Worm (Caenorhabditis elegans) whole organism, L1 larva: Measurements from ENCODE around the gene msp-74.

Source experiments
- C04F5.9 ChIP-seq: sonication (generic microtip); optimal IDR thresholded peaks from 2 replicates; lab custom pipeline; 2016; ENCODE audit warnings: missing genetic modification characterization, missing compliant biosample characterization
- F16B12.6 ChIP-seq: fragments of 150-350 bp; optimal IDR thresholded peaks from 2 replicates; lab custom pipeline; 2014; ENCODE audit warnings: missing biosample characterization, missing genetic modification characterization
- Y116A8C.19 ChIP-seq: sonication (generic microtip); optimal IDR thresholded peaks from 2 replicates; lab custom pipeline; 2016; ENCODE audit warnings: missing compliant biosample characterization, missing genetic modification characterization, borderline replicate concordance
- alr-1 ChIP-seq: fragments of 200-800 bp; sonication (Bioruptor generic); optimal IDR thresholded peaks from 2 replicates; lab custom pipeline; 2018; ENCODE audit warnings: borderline replicate concordance, mild to moderate bottlenecking, missing genetic modification characterization, missing compliant biosample characterization
- blmp-1 ChIP-seq: fragments of 150-350 bp; optimal IDR thresholded peaks from 2 replicates; lab custom pipeline; 2014; ENCODE audit warnings: missing biosample characterization, missing genetic modification characterization
- ceh-63 ChIP-seq: fragments of 200-800 bp; sonication (Bioruptor generic); optimal IDR thresholded peaks from 2 replicates; lab custom pipeline; 2018; ENCODE audit warnings: mild to moderate bottlenecking, missing genetic modification characterization, missing compliant biosample characterization
- ceh-88 ChIP-seq: fragments of 200-800 bp; sonication (Bioruptor generic); IDR thresholded peaks from 2 replicates; pipeline ENCODE4 v1.3.6; 2022; ENCODE audit warnings: missing genetic modification characterization, missing compliant biosample characterization
- ces-1 ChIP-seq: fragments of 150-350 bp; optimal IDR thresholded peaks from 2 replicates; lab custom pipeline; 2014; ENCODE audit warnings: missing biosample characterization, missing genetic modification reagents, missing genetic modification characterization
- dpl-1 ChIP-seq, 3 experiments: fragments of 150-350 bp in 2 of 3; sonication (generic microtip) in 1 of 3; optimal IDR thresholded peaks; 2 replicates each; lab custom pipeline; 2014 to 2017; ENCODE audit warnings: missing biosample characterization in 3 of 3, missing genetic modification characterization in 3 of 3, missing genetic modification reagents in 3 of 3
- dsc-1 ChIP-seq: sonication (generic microtip); optimal IDR thresholded peaks from 2 replicates; lab custom pipeline; 2016; ENCODE audit warnings: mild to moderate bottlenecking, missing genetic modification characterization, missing compliant biosample characterization
- efl-3 ChIP-seq: fragments of 200-800 bp; sonication (Bioruptor generic); optimal IDR thresholded peaks from 2 replicates; lab custom pipeline; 2018; ENCODE audit warnings: mild to moderate bottlenecking, missing genetic modification characterization, missing compliant biosample characterization
- egl-27 ChIP-seq, 2 experiments: fragments of 150-350 bp in 1 of 2; sonication (generic microtip); optimal IDR thresholded peaks; 3 replicates each; lab custom pipeline; 2017 to 2018; ENCODE audit warnings: missing biosample characterization in 2 of 2, missing genetic modification characterization in 2 of 2, missing genetic modification reagents in 2 of 2
- elt-2 ChIP-seq: sonication (generic microtip); optimal IDR thresholded peaks from 2 replicates; lab custom pipeline; 2016; ENCODE audit warnings: missing genetic modification characterization, mild to moderate bottlenecking, inconsistent platforms, missing compliant biosample characterization, missing genetic modification reagents
- elt-3 ChIP-seq, 6 experiments: fragments of 150-350 bp in 1 of 6; sonication (generic microtip); optimal IDR thresholded peaks; 2 replicates each; lab custom pipeline; 2017 to 2018; ENCODE audit warnings: missing biosample characterization in 6 of 6, missing genetic modification characterization in 6 of 6, inconsistent platforms in 1 of 6
- fkh-4 ChIP-seq: sonication (generic microtip); optimal IDR thresholded peaks from 2 replicates; lab custom pipeline; 2016; ENCODE audit warnings: missing compliant biosample characterization, missing genetic modification characterization, borderline replicate concordance
- fos-1 ChIP-seq: fragments of 150-350 bp; optimal IDR thresholded peaks from 2 replicates; lab custom pipeline; 2014; ENCODE audit warnings: missing biosample characterization, missing genetic modification characterization
- grh-1 ChIP-seq: fragments of 200-800 bp; sonication (Bioruptor generic); IDR thresholded peaks from 2 replicates; pipeline ENCODE4 v1.3.6; 2022; ENCODE audit warnings: missing genetic modification reagents, missing genetic modification characterization, missing compliant biosample characterization
- hlh-17 ChIP-seq: fragments of 200-800 bp; sonication (Bioruptor generic); optimal IDR thresholded peaks from 2 replicates; lab custom pipeline; 2018; ENCODE audit warnings: missing genetic modification characterization, mild to moderate bottlenecking, missing compliant biosample characterization, moderate library complexity, borderline replicate concordance
- irx-1 ChIP-seq: sonication (generic microtip); optimal IDR thresholded peaks from 2 replicates; lab custom pipeline; 2016; ENCODE audit warnings: missing genetic modification characterization, missing compliant biosample characterization
- jun-1 ChIP-seq: fragments of 150-350 bp; optimal IDR thresholded peaks from 2 replicates; lab custom pipeline; 2014; ENCODE audit warnings: missing biosample characterization, missing genetic modification reagents, missing genetic modification characterization
- lin-14 ChIP-seq: fragments of 200-800 bp; sonication (Bioruptor generic); optimal IDR thresholded peaks from 2 replicates; lab custom pipeline; 2018; ENCODE audit warnings: mild to moderate bottlenecking, missing genetic modification characterization, moderate library complexity, missing compliant biosample characterization
- lin-15B ChIP-seq: fragments of 150-350 bp; sonication (generic microtip); optimal IDR thresholded peaks from 3 replicates; lab custom pipeline; 2014; ENCODE audit warnings: missing biosample characterization, missing genetic modification characterization
- lin-35 ChIP-seq, 2 experiments: fragments of 150-350 bp; optimal IDR thresholded peaks; 2 replicates each; lab custom pipeline; 2014; ENCODE audit warnings: missing biosample characterization in 2 of 2, missing genetic modification characterization in 2 of 2, missing genetic modification reagents in 2 of 2
- lir-3 ChIP-seq: sonication (generic microtip); optimal IDR thresholded peaks from 2 replicates; lab custom pipeline; 2016; ENCODE audit warnings: mild to moderate bottlenecking, missing genetic modification characterization, moderate library complexity, missing compliant biosample characterization; ENCODE audit not compliant: poor library complexity
- lsy-2 ChIP-seq, 2 experiments: fragments of 150-350 bp; optimal IDR thresholded peaks; 2 replicates each; lab custom pipeline; 2014; ENCODE audit warnings: missing biosample characterization in 2 of 2, missing genetic modification characterization in 2 of 2
- mdl-1 ChIP-seq, 2 experiments: fragments of 150-350 bp; optimal IDR thresholded peaks; 2 replicates each; lab custom pipeline; 2014 to 2017; ENCODE audit warnings: missing biosample characterization in 2 of 2, missing genetic modification characterization in 2 of 2, inconsistent platforms in 1 of 2
- mep-1 ChIP-seq: fragments of 150-350 bp; optimal IDR thresholded peaks from 2 replicates; lab custom pipeline; 2014; ENCODE audit warnings: missing biosample characterization, missing genetic modification characterization
- nhr-11 ChIP-seq: fragments of 150-350 bp; optimal IDR thresholded peaks from 2 replicates; lab custom pipeline; 2014; ENCODE audit warnings: missing biosample characterization, missing genetic modification characterization
- nhr-20 ChIP-seq: sonication (generic microtip); optimal IDR thresholded peaks from 2 replicates; lab custom pipeline; 2016; ENCODE audit warnings: mild to moderate bottlenecking, missing genetic modification characterization, missing compliant biosample characterization
- nhr-77 ChIP-seq: fragments of 150-350 bp; optimal IDR thresholded peaks from 2 replicates; lab custom pipeline; 2014; ENCODE audit warnings: missing biosample characterization, missing genetic modification characterization
- nhr-85 ChIP-seq: sonication (generic microtip); peaks from one replicate; lab custom pipeline; 2016; ENCODE audit warnings: missing genetic modification characterization, inconsistent platforms, missing compliant biosample characterization
- nhr-90 ChIP-seq: sonication (generic microtip); optimal IDR thresholded peaks from 2 replicates; lab custom pipeline; 2016; ENCODE audit warnings: mild to moderate bottlenecking, missing genetic modification characterization, missing compliant biosample characterization; ENCODE audit not compliant: poor library complexity
- skn-1 ChIP-seq: fragments of 150-350 bp; optimal IDR thresholded peaks from 2 replicates; lab custom pipeline; 2014; ENCODE audit warnings: missing biosample characterization, missing genetic modification characterization
- snpc-4 ChIP-seq: fragments of 150-350 bp; optimal IDR thresholded peaks from 2 replicates; lab custom pipeline; 2014; ENCODE audit warnings: missing biosample characterization, missing genetic modification characterization
- snu-23 ChIP-seq: sonication (generic microtip); optimal IDR thresholded peaks from 2 replicates; lab custom pipeline; 2016; ENCODE audit warnings: missing genetic modification characterization, missing compliant biosample characterization
- sox-4 ChIP-seq: sonication (generic microtip); optimal IDR thresholded peaks from 2 replicates; lab custom pipeline; 2016; ENCODE audit warnings: missing genetic modification characterization, missing compliant biosample characterization
- sptf-1 ChIP-seq: fragments of 150-350 bp; optimal IDR thresholded peaks from 2 replicates; lab custom pipeline; 2014; ENCODE audit warnings: missing biosample characterization, missing genetic modification characterization
- tbx-2 ChIP-seq: sonication (generic microtip); optimal IDR thresholded peaks from 2 replicates; lab custom pipeline; 2016; ENCODE audit warnings: missing genetic modification characterization, missing compliant biosample characterization
- tlp-1 ChIP-seq: fragments of 150-350 bp; optimal IDR thresholded peaks from 2 replicates; lab custom pipeline; 2014; ENCODE audit warnings: missing biosample characterization, missing genetic modification characterization
- unc-130 ChIP-seq: fragments of 150-350 bp; optimal IDR thresholded peaks from 2 replicates; lab custom pipeline; 2017; ENCODE audit warnings: missing biosample characterization, missing genetic modification characterization, inconsistent platforms
- unc-62 ChIP-seq: fragments of 150-350 bp; optimal IDR thresholded peaks from 2 replicates; lab custom pipeline; 2014; ENCODE audit warnings: missing biosample characterization, missing genetic modification reagents, missing genetic modification characterization
- unc-98 ChIP-seq: fragments of 200-800 bp; sonication (Bioruptor generic); IDR thresholded peaks from 2 replicates; pipeline ENCODE4 v1.3.6; 2022; ENCODE audit warnings: missing genetic modification characterization, missing compliant biosample characterization
- vab-15 ChIP-seq: sonication (generic microtip); optimal IDR thresholded peaks from 2 replicates; lab custom pipeline; 2017; ENCODE audit warnings: missing genotype, mild to moderate bottlenecking, missing genetic modification characterization, missing compliant biosample characterization
- xbp-1 ChIP-seq: sonication (generic microtip); optimal IDR thresholded peaks from 2 replicates; lab custom pipeline; 2016; ENCODE audit warnings: missing genetic modification characterization, missing compliant biosample characterization
- ztf-11 ChIP-seq, 2 experiments: sonication (generic microtip); optimal IDR thresholded peaks; 2 replicates each; lab custom pipeline; 2016 to 2017; ENCODE audit warnings: missing genetic modification characterization in 2 of 2, missing biosample characterization in 1 of 2, missing compliant biosample characterization in 1 of 2
- ztf-4 ChIP-seq: fragments of 150-350 bp; optimal IDR thresholded peaks from 2 replicates; lab custom pipeline; 2014; ENCODE audit warnings: missing biosample characterization, missing genetic modification characterization

Gene msp-74

DNA sequence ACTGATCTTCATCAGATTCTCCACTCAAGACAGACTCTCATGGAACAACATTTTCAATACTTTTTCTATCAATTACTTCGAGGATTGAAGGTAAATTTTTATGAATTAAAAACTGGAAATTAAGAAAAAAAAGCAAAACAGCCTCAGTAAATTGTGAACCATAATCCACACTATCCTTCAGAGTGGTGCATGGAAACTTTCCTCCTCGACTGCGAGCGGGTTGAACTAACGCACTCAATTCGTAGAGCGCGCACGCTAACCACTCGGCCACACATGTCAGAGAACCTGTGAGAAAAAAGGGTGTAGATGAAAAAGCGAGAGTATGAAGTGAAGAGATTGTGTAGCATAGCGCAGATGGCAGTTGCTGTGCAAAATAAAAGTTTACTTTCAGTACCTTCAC, 10.1 kb downstream of the msp-74 start (continued):
- peak; percentile 3 for TF ChIP-seq efl-3
- peak; percentile 36 for TF ChIP-seq unc-130
- no peak for TF ChIP-seq hlh-17 (GFP tag; lab: Kevin White, UChicago)
- TF ChIP-seq skn-1 (tag; lab: Kevin White, UChicago), result peak; percentile 84
- TF ChIP-seq unc-98 (GFP tag; lab: Robert Waterston, UW), result no peak
- peak; percentile 58 for TF ChIP-seq xbp-1 (tag; lab: Kevin White, UChicago)
- TF ChIP-seq tbx-2 (tag; lab: Kevin White, UChicago), result peak; percentile 55
- TF ChIP-seq F16B12.6 (tag; lab: Kevin White, UChicago), result peak; percentile 31
- TF ChIP-seq fos-1 (tag; lab: Kevin White, UChicago), result peak; percentile 76
- TF ChIP-seq ztf-4 (tag; lab: Kevin White, UChicago), result no peak

DNA sequence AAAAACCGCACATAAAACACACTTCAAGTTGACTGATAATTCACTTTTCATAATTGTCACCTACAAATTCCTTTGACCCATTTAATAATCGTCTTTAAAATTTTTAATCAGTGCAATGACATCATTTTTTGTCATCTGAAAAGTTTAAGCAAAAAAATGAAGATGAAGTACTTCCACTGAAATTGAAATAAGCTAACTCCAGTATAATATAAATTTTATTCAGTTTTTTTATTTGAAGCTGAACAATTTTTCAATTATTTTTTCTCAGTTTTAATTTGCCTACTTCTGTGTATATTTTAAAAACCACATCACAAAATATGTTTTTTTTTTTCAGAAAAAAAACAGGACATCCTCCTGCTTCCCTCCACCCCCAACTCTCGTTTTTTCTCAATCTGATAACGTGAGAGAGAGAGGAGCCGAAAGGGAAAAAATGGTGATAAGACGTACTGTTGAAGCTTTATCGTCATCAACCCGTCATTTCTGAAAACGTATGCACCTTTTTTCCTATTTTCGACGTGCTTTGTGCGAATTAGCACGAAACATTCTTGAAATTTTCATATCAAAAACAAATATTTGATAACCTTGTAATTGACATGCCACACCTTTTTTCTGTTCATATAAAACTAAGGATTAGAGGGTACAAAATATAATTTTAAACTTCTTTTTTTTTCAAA, 11.2 kb downstream of the msp-74 start, which contains the start of the genes C04G6.11 and mpk-2:
C04G6.11 (minus strand) TSS at position 51 of the 674 bp plus-strand sequence.
mpk-2 (plus strand) TSS at position 335 of the 674 bp plus-strand sequence.
- TF ChIP-seq hlh-17 (GFP tag; lab: Kevin White, UChicago) (no peak), alr-1 (no peak), ces-1 (GFP tag; lab: Kevin White, UChicago) (no peak), blmp-1 (peak; percentile 12), elt-2 (tag; lab: Kevin White, UChicago) (peak; percentile 95), nhr-90 (tag; lab: Kevin White, UChicago) (no peak), lin-35 (GFP tag; optimal IDR thresholded peaks at IDR 0.05; lab: Kevin White, UChicago) (peak in 1 of 2 experiments; percentile 9), Y116A8C.19 (tag; lab: Kevin White, UChicago) (no peak), tbx-2 (tag; lab: Kevin White, UChicago) (no peak), sox-4 (no peak)

DNA sequence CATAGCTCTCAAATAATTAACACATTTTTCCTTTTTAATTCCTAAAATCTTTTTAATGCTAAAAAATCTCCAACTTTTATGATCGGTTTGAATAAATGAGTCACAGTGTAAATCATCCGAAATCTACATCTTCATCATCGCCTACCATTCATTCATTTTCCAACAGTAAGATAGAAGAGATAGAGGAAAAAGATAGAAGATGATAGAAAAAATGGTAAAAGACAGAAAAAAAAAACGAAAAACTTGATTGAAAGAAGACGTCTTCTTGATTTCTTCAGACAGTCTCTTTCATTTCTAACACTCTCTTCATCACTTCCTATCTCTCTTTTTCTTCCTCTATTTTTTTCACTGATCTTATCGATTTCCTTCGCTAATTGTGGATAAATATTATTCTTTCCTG, 11.9 kb downstream of the msp-74 start:
- no peak for TF ChIP-seq C04F5.9
- TF ChIP-seq elt-3 (tag; optimal IDR thresholded peaks at IDR 0.05; lab: Kevin White, UChicago), result no peak
- no peak for TF ChIP-seq egl-27 (tag; optimal IDR thresholded peaks at IDR 0.05; lab: Kevin White, UChicago)
- no peak for TF ChIP-seq sptf-1 (tag; lab: Kevin White, UChicago)
- no peak for TF ChIP-seq nhr-11
- no peak for TF ChIP-seq ztf-11 (tag; optimal IDR thresholded peaks at IDR 0.05; lab: Kevin White, UChicago)
- no peak for TF ChIP-seq lin-35 (GFP tag; optimal IDR thresholded peaks at IDR 0.05; lab: Kevin White, UChicago)
- TF ChIP-seq dsc-1, result no peak
- TF ChIP-seq nhr-20 (tag; lab: Kevin White, UChicago), result no peak
- TF ChIP-seq nhr-85 (tag; lab: Kevin White, UChicago), result peak; percentile 81
- no peak for TF ChIP-seq snpc-4
- TF ChIP-seq tlp-1 (tag; lab: Kevin White, UChicago), result no peak
- TF ChIP-seq dpl-1 (GFP tag; optimal IDR thresholded peaks at IDR 0.05; lab: Kevin White, UChicago), result peak in 1 of 3 experiments; percentile 6
- TF ChIP-seq fkh-4 (tag; lab: Kevin White, UChicago), result no peak
- TF ChIP-seq mdl-1 (tag; optimal IDR thresholded peaks at IDR 0.05; lab: Kevin White, UChicago), result no peak
- no peak for TF ChIP-seq lsy-2 (tag; optimal IDR thresholded peaks at IDR 0.05; lab: Kevin White, UChicago)
- TF ChIP-seq mep-1 (tag; lab: Kevin White, UChicago), result no peak
- TF ChIP-seq vab-15, result no peak
- TF ChIP-seq ztf-4 (tag; lab: Kevin White, UChicago), result no peak
- TF ChIP-seq snu-23 (GFP tag; lab: Kevin White, UChicago), result no peak
- TF ChIP-seq lir-3, result no peak
- no peak for TF ChIP-seq ceh-88 (GFP tag; lab: Robert Waterston, UW)
- TF ChIP-seq ceh-63 (GFP tag; lab: Kevin White, UChicago), result no peak
- TF ChIP-seq jun-1 (tag; lab: Kevin White, UChicago), result no peak
- no peak for TF ChIP-seq Y116A8C.19 (tag; lab: Kevin White, UChicago)
- peak; percentile 48 for TF ChIP-seq blmp-1
- no peak for TF ChIP-seq nhr-77 (tag; lab: Kevin White, UChicago)
- peak; percentile 62 for TF ChIP-seq lin-14
- no peak for TF ChIP-seq grh-1
- no peak for TF ChIP-seq lin-15B (tag; lab: Kevin White, UChicago)
- TF ChIP-seq unc-62 (GFP tag; lab: Kevin White, UChicago), result no peak
- TF ChIP-seq irx-1 (tag; lab: Kevin White, UChicago), result no peak
